Worm (Caenorhabditis elegans): ENCODE results near the gene H40L08.9.

The H40L08.9 gene

ce11 chrX:15076042-15076565 is at the start of gene H40L08.9, which contains the start of gene H40L08.3:
TSS of gene H40L08.9 (minus strand) at chrX:15076480.
TSS of gene H40L08.3 (minus strand) at chrX:15076092.
- TF ChIP-seq hlh-30 (tag; optimal IDR thresholded peaks at IDR 0.05; ENCODE audit: insufficient read depth) = no peak
- TF ChIP-seq tbx-7 (tag; optimal IDR thresholded peaks at IDR 0.05) = no peak
- no peak for TF ChIP-seq eyg-1 (tag; optimal IDR thresholded peaks at IDR 0.05)
- no peak for TF ChIP-seq zip-5 (tag; optimal IDR thresholded peaks at IDR 0.05)
- no peak for TF ChIP-seq ceh-6 (GFP tag; optimal IDR thresholded peaks at IDR 0.05)
- no peak for TF ChIP-seq sdc-2 (tag; optimal IDR thresholded peaks at IDR 0.05)
- TF ChIP-seq fkh-6 (tag; optimal IDR thresholded peaks at IDR 0.05) = no peak
- TF ChIP-seq nfya-1 (tag; optimal IDR thresholded peaks at IDR 0.05) = no peak
- TF ChIP-seq hlh-8 (tag; optimal IDR thresholded peaks at IDR 0.05) = no peak
- TF ChIP-seq C38D4.7 (GFP tag; optimal IDR thresholded peaks at IDR 0.05) = no peak
- no peak for TF ChIP-seq Y22D7AL.16 (tag; optimal IDR thresholded peaks at IDR 0.05)

- TF ChIP-seq unc-3 (GFP tag; conservative IDR thresholded peaks at IDR 0.05) (no peak), unc-3 (tag; optimal IDR thresholded peaks at IDR 0.05) (no peak), unc-42 (tag; optimal IDR thresholded peaks at IDR 0.05) (peak; percentile 69)
Measured at ce11 chrX:15125138-15125537, 48.9 kb upstream of the H40L08.9 start.

- TF ChIP-seq ceh-18 (tag; optimal IDR thresholded peaks at IDR 0.05) (no peak), sox-2 (GFP tag; IDR thresholded peaks at IDR 0.05) (no peak), ceh-9 (tag; optimal IDR thresholded peaks at IDR 0.05) (no peak), npax-4 (tag; optimal IDR thresholded peaks at IDR 0.05) (no peak), K02D7.2 (tag; optimal IDR thresholded peaks at IDR 0.05) (no peak), hlh-15 (tag; optimal IDR thresholded peaks at IDR 0.05) (no peak), unc-55 (GFP tag; optimal IDR thresholded peaks at IDR 0.05) (no peak), ttx-3 (tag; optimal IDR thresholded peaks at IDR 0.05) (no peak)
Measured at ce11 chrX:15120545-15120944, 44.3 kb upstream of the H40L08.9 start.

DNA sequence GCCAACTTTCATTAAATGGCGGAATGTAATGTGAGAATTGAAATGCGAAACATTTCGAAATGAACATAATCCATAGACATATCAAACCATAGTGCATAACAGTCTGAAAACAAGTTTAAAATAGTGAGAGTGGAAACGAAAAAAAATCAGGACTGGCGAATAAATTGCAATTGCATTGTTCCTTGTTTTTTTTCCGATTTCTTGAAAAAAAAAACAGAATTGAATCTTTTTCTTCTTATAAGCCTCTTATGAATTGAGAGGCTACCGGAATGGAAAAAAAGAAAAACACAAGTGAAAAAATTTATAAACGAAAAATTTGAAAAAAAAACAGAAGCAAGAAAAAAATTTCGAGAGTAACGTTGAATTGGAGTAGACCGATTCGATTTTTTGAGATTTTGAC is 40.2 kb upstream of the H40L08.9 start, which contains the start of gene R07D5.2:
Gene R07D5.2, minus strand, starts transcription at position 101 of the 400 bp plus-strand sequence.
- TF ChIP-seq nhr-232 (tag; optimal IDR thresholded peaks at IDR 0.05) = no peak
- TF ChIP-seq ceh-19 (GFP tag; optimal IDR thresholded peaks at IDR 0.05) = no peak
- TF ChIP-seq pha-4 (tag; optimal IDR thresholded peaks at IDR 0.05) = no peak
- TF ChIP-seq dve-1 (tag; optimal IDR thresholded peaks at IDR 0.05) = no peak
- no peak for TF ChIP-seq ceh-34 (tag; optimal IDR thresholded peaks at IDR 0.05)
- TF ChIP-seq ceh-2 (tag; optimal IDR thresholded peaks at IDR 0.05) = no peak
- TF ChIP-seq zip-5 (tag; optimal IDR thresholded peaks at IDR 0.05) = no peak
- no peak for TF ChIP-seq F13H6.1 (tag; optimal IDR thresholded peaks at IDR 0.05)
- no peak for TF ChIP-seq eyg-1 (tag; optimal IDR thresholded peaks at IDR 0.05)
- no peak for TF ChIP-seq T23F11.4 (GFP tag; optimal IDR thresholded peaks at IDR 0.05)
- no peak for TF ChIP-seq ceh-30 (tag; optimal IDR thresholded peaks at IDR 0.05)
- TF ChIP-seq nhr-11 (tag; optimal IDR thresholded peaks at IDR 0.05) = no peak
- TF ChIP-seq lim-6 (tag; optimal IDR thresholded peaks at IDR 0.05) = no peak
- no peak for TF ChIP-seq gmeb-2 (tag; optimal IDR thresholded peaks at IDR 0.05)
- TF ChIP-seq ceh-14 (tag; optimal IDR thresholded peaks at IDR 0.05) = no peak
- no peak for TF ChIP-seq unc-55 (GFP tag; optimal IDR thresholded peaks at IDR 0.05)
- no peak for TF ChIP-seq pros-1 (tag; optimal IDR thresholded peaks at IDR 0.05)

- TF ChIP-seq pros-1 (tag; optimal IDR thresholded peaks at IDR 0.05) (no peak), K09A11.1 (tag; optimal IDR thresholded peaks at IDR 0.05; ENCODE audit: insufficient read depth) (no peak), dmd-4 (tag; optimal IDR thresholded peaks at IDR 0.05; ENCODE audit: borderline replicate concordance) (no peak), unc-42 (tag; optimal IDR thresholded peaks at IDR 0.05) (no peak), gmeb-2 (tag; optimal IDR thresholded peaks at IDR 0.05) (no peak)
Measured at ce11 chrX:15115748-15116147, 39.5 kb upstream of the H40L08.9 start.

Data from whole organism, late embryonic.